Worm (Caenorhabditis elegans) whole organism, L4 larva: ENCODE measurements around the gene F01G10.9.

ENCODE experiments used
- R02D3.7 ChIP-seq: fragments of 150-350 bp; sonication (generic microtip); optimal IDR thresholded peaks from 3 replicates; lab custom pipeline; 2014; ENCODE audit warnings: missing biosample characterization, missing genetic modification characterization
- ZK546.5 ChIP-seq, 2 experiments: sonication (generic microtip); optimal IDR thresholded peaks; 2 replicates each; lab custom pipeline; 2017; ENCODE audit warnings: missing biosample characterization in 2 of 2, missing genetic modification characterization in 2 of 2
- aly-2 ChIP-seq: sonication (generic microtip); optimal IDR thresholded peaks from 2 replicates; lab custom pipeline; 2018; ENCODE audit warnings: missing biosample characterization, missing genetic modification characterization
- ama-1 ChIP-seq: fragments of 150-350 bp; optimal IDR thresholded peaks from 2 replicates; lab custom pipeline; 2014; ENCODE audit warnings: inconsistent platforms, mixed read lengths
- ceh-82 ChIP-seq: sonication (generic microtip); optimal IDR thresholded peaks from 2 replicates; lab custom pipeline; 2017; ENCODE audit warnings: missing biosample characterization, missing genetic modification characterization
- nhr-28 ChIP-seq: fragments of 150-350 bp; optimal IDR thresholded peaks from 2 replicates; lab custom pipeline; 2014; ENCODE audit warnings: missing biosample characterization, missing genetic modification characterization
- pqm-1 ChIP-seq: sonication (generic microtip); optimal IDR thresholded peaks from 2 replicates; lab custom pipeline; 2017; ENCODE audit warnings: missing biosample characterization, missing genetic modification characterization
- snpc-4 ChIP-seq: fragments of 150-350 bp; optimal IDR thresholded peaks from 2 replicates; lab custom pipeline; 2014; ENCODE audit warnings: missing biosample characterization, missing genetic modification characterization
- zfp-3 ChIP-seq: fragments of 200-800 bp; sonication (Bioruptor generic); conservative IDR thresholded peaks from 2 replicates; pipeline ENCODE4 v1.3.6; 2022; ENCODE audit warnings: missing genetic modification reagents, missing genetic modification characterization, missing compliant biosample characterization

ce11 chrIV:10276960-10277359, 17.5 kb upstream of the F01G10.9 start, which contains the start of gene Y43C5A.7:
- TF ChIP-seq ceh-82 (tag; lab: Kevin White, UChicago): no peak
- no peak for TF ChIP-seq ama-1
- TF ChIP-seq ZK546.5 (tag; optimal IDR thresholded peaks at IDR 0.05; lab: Kevin White, UChicago): no peak
- no peak for TF ChIP-seq nhr-28
- TF ChIP-seq R02D3.7: no peak
- no peak for TF ChIP-seq snpc-4 (tag; lab: Kevin White, UChicago)
- no peak for TF ChIP-seq pqm-1 (tag; lab: Kevin White, UChicago)
- no peak for TF ChIP-seq aly-2
- TF ChIP-seq zfp-3 (GFP tag; lab: Robert Waterston, UW): no peak
